Worm (Caenorhabditis elegans): Measurements from ENCODE around the gene cdk-11.2.

- TF ChIP-seq med-1 (GFP tag; optimal IDR thresholded peaks at IDR 0.05; ENCODE audit: insufficient read depth), result no peak
- no peak for TF ChIP-seq klf-2 (GFP tag; conservative IDR thresholded peaks at IDR 0.05)
- TF ChIP-seq ztf-29 (GFP tag; IDR thresholded peaks at IDR 0.05), result no peak
- no peak for TF ChIP-seq cog-1 (tag; optimal IDR thresholded peaks at IDR 0.05)
- TF ChIP-seq T22C8.4 (GFP tag; IDR thresholded peaks at IDR 0.05), result no peak
- TF ChIP-seq flt-1 (GFP tag; IDR thresholded peaks at IDR 0.05), result no peak
- TF ChIP-seq ztf-23 (GFP tag; IDR thresholded peaks at IDR 0.05), result no peak
Measured at ce11 chrX:10432786-10433185, 13.2 kb upstream of the cdk-11.2 start.

Measured in whole organism, midembryonic.